Fruit fly (Drosophila melanogaster) whole organism, prepupa: ENCODE results near the gene CG14259.
A peak's percentile ranks its signal among the peaks of the same experiment; 100 is the strongest.

ENCODE experiments used
- Blimp-1 ChIP-seq: fragments of 200-800 bp; sonication (Bioruptor generic); optimal IDR thresholded peaks from 3 replicates; lab custom pipeline; 2017; ENCODE audit warnings: missing biosample characterization, missing genetic modification characterization, mild to moderate bottlenecking, moderate library complexity, missing genetic modification reagents
- CG10631 ChIP-seq: fragments of 200-800 bp; sonication (Bioruptor generic); optimal IDR thresholded peaks from 2 replicates; lab custom pipeline; 2016; ENCODE audit warnings: missing biosample characterization, missing genetic modification characterization
- CG11294 ChIP-seq: fragments of 200-800 bp; sonication (Bioruptor generic); IDR thresholded peaks from 2 replicates; pipeline ENCODE4 v1.3.6; 2022; ENCODE audit warnings: missing biosample characterization, missing genetic modification characterization
- CG11902 ChIP-seq: fragments of 200-800 bp; sonication (Bioruptor generic); optimal IDR thresholded peaks from 3 replicates; lab custom pipeline; 2016; ENCODE audit warnings: missing biosample characterization, missing genetic modification characterization
- CG15336 ChIP-seq: fragments of 200-800 bp; sonication (Bioruptor generic); IDR thresholded peaks from 2 replicates; pipeline ENCODE4 v1.3.6; 2022; ENCODE audit warnings: missing biosample characterization, missing genetic modification characterization
- CG1621 ChIP-seq: fragments of 200-800 bp; sonication (Bioruptor generic); optimal IDR thresholded peaks from 3 replicates; lab custom pipeline; 2018; ENCODE audit warnings: missing biosample characterization, mild to moderate bottlenecking, missing genetic modification characterization
- CG16779 ChIP-seq: fragments of 200-800 bp; sonication (Bioruptor generic); optimal IDR thresholded peaks from 3 replicates; lab custom pipeline; 2017; ENCODE audit warnings: missing biosample characterization, mild to moderate bottlenecking, missing genetic modification characterization
- CG3032 ChIP-seq: fragments of 200-800 bp; optimal IDR thresholded peaks from 2 replicates; lab custom pipeline; 2019; ENCODE audit warnings: missing biosample characterization, mild to moderate bottlenecking, missing genetic modification characterization, moderate library complexity
- CG31627 ChIP-seq: fragments of 200-800 bp; sonication (Bioruptor generic); optimal IDR thresholded peaks from 3 replicates; lab custom pipeline; 2016; ENCODE audit warnings: missing biosample characterization, missing genetic modification characterization
- CG32006 ChIP-seq: fragments of 200-800 bp; sonication (Bioruptor generic); optimal IDR thresholded peaks from 3 replicates; lab custom pipeline; 2017; ENCODE audit warnings: missing biosample characterization, mild to moderate bottlenecking, missing genetic modification characterization
- CG34406 ChIP-seq: fragments of 200-800 bp; sonication (Bioruptor generic); optimal IDR thresholded peaks from 3 replicates; lab custom pipeline; 2016; ENCODE audit warnings: missing biosample characterization, missing genetic modification characterization
- CG3919 ChIP-seq: fragments of 200-800 bp; sonication (Bioruptor generic); optimal IDR thresholded peaks from 3 replicates; lab custom pipeline; 2016; ENCODE audit warnings: missing biosample characterization, missing genetic modification characterization
- CG4318 ChIP-seq: fragments of 200-800 bp; sonication (Bioruptor generic); optimal IDR thresholded peaks from 3 replicates; lab custom pipeline; 2017; ENCODE audit warnings: missing biosample characterization, mild to moderate bottlenecking, missing genetic modification characterization
- CG6163 ChIP-seq: fragments of 200-800 bp; sonication (Bioruptor generic); IDR thresholded peaks from 3 replicates; pipeline ENCODE4 v1.3.6; 2022; ENCODE audit warnings: missing biosample characterization, missing genetic modification characterization
- CG6276 ChIP-seq: fragments of 200-800 bp; sonication (Bioruptor generic); optimal IDR thresholded peaks from 2 replicates; lab custom pipeline; 2017; ENCODE audit warnings: missing biosample characterization, mild to moderate bottlenecking, missing genetic modification characterization
- CG6792 ChIP-seq: fragments of 200-800 bp; sonication (Bioruptor generic); optimal IDR thresholded peaks from 3 replicates; lab custom pipeline; 2016; ENCODE audit warnings: missing biosample characterization, missing genetic modification characterization
- CG7368 ChIP-seq: fragments of 200-800 bp; sonication (Bioruptor generic); optimal IDR thresholded peaks from 3 replicates; lab custom pipeline; 2016; ENCODE audit warnings: missing biosample characterization, missing genetic modification characterization
- CG8119 ChIP-seq: fragments of 200-800 bp; sonication (Bioruptor generic); IDR thresholded peaks from 3 replicates; pipeline ENCODE4 v1.3.6; 2022; ENCODE audit warnings: missing biosample characterization, missing genetic modification characterization
- CG8319 ChIP-seq: fragments of 200-800 bp; sonication (Bioruptor generic); optimal IDR thresholded peaks from 3 replicates; lab custom pipeline; 2016; ENCODE audit warnings: missing biosample characterization, missing genetic modification characterization
- CG8632 ChIP-seq: fragments of 200-800 bp; sonication (Bioruptor generic); optimal IDR thresholded peaks from 3 replicates; lab custom pipeline; 2016; ENCODE audit warnings: missing biosample characterization, missing genetic modification characterization
- CG9139 ChIP-seq: fragments of 200-800 bp; sonication (Bioruptor generic); optimal IDR thresholded peaks from 3 replicates; lab custom pipeline; 2017; ENCODE audit warnings: missing biosample characterization, mild to moderate bottlenecking, missing genetic modification characterization
- Eip75B ChIP-seq: fragments of 200-800 bp; sonication (Bioruptor generic); optimal IDR thresholded peaks from 3 replicates; lab custom pipeline; 2016; ENCODE audit warnings: missing biosample characterization, missing genetic modification characterization
- Eip78C ChIP-seq: fragments of 200-800 bp; sonication (Bioruptor generic); peaks from one replicate; lab custom pipeline; 2016; ENCODE audit warnings: missing biosample characterization, missing genetic modification characterization
- Eip93F ChIP-seq: fragments of 200-800 bp; sonication (Bioruptor generic); optimal IDR thresholded peaks from 2 replicates; lab custom pipeline; 2016; ENCODE audit warnings: missing biosample characterization, mild to moderate bottlenecking, missing genetic modification characterization
- Ets21C ChIP-seq: fragments of 200-800 bp; sonication (Bioruptor generic); optimal IDR thresholded peaks from 3 replicates; lab custom pipeline; 2016; ENCODE audit warnings: missing biosample characterization, missing genetic modification characterization
- Ets96B ChIP-seq: fragments of 200-800 bp; optimal IDR thresholded peaks from 2 replicates; lab custom pipeline; 2019; ENCODE audit warnings: missing biosample characterization, mild to moderate bottlenecking, missing genetic modification characterization, moderate library complexity
- Gug ChIP-seq: fragments of 200-800 bp; sonication (Bioruptor generic); IDR thresholded peaks from 2 replicates; pipeline ENCODE4 v1.3.6; 2022; ENCODE audit warnings: missing biosample characterization, missing genetic modification characterization
- Hr38 ChIP-seq: sonication (Bioruptor generic); optimal IDR thresholded peaks from 2 replicates; lab custom pipeline; 2016; ENCODE audit warnings: missing biosample characterization, missing genetic modification characterization
- Hr4 ChIP-seq: fragments of 200-800 bp; sonication (Bioruptor generic); optimal IDR thresholded peaks from 3 replicates; lab custom pipeline; 2016; ENCODE audit warnings: missing biosample characterization, missing genetic modification characterization
- Lpt ChIP-seq: fragments of 200-800 bp; sonication (Bioruptor generic); optimal IDR thresholded peaks from 3 replicates; lab custom pipeline; 2016; ENCODE audit warnings: missing biosample characterization, missing genetic modification characterization
- Met ChIP-seq: fragments of 200-800 bp; sonication (Bioruptor generic); optimal IDR thresholded peaks from 3 replicates; lab custom pipeline; 2016; ENCODE audit warnings: missing biosample characterization, missing genetic modification characterization
- OdsH ChIP-seq: fragments of 200-800 bp; sonication (Bioruptor generic); optimal IDR thresholded peaks from 3 replicates; lab custom pipeline; 2016; ENCODE audit warnings: missing biosample characterization, missing genetic modification characterization
- Smox ChIP-seq: fragments of 200-800 bp; sonication (Bioruptor generic); optimal IDR thresholded peaks from 3 replicates; lab custom pipeline; 2016; ENCODE audit warnings: missing biosample characterization, missing genetic modification characterization
- Sox14 ChIP-seq: fragments of 200-800 bp; sonication (Bioruptor generic); optimal IDR thresholded peaks from 3 replicates; lab custom pipeline; 2016; ENCODE audit warnings: missing biosample characterization, missing genetic modification characterization
- Sox15 ChIP-seq: fragments of 200-800 bp; sonication (Bioruptor generic); optimal IDR thresholded peaks from 3 replicates; lab custom pipeline; 2016; ENCODE audit warnings: missing biosample characterization, missing genetic modification characterization
- achi ChIP-seq: fragments of 200-800 bp; sonication (Bioruptor generic); optimal IDR thresholded peaks from 3 replicates; lab custom pipeline; 2016; ENCODE audit warnings: missing biosample characterization, missing genetic modification characterization
- acj6 ChIP-seq: fragments of 200-800 bp; sonication (Bioruptor generic); optimal IDR thresholded peaks from 3 replicates; lab custom pipeline; 2016; ENCODE audit warnings: missing biosample characterization, missing genetic modification characterization
- cyc ChIP-seq: fragments of 200-800 bp; sonication (Bioruptor generic); optimal IDR thresholded peaks from 3 replicates; lab custom pipeline; 2016; ENCODE audit warnings: missing biosample characterization, missing genetic modification characterization
- dsx ChIP-seq: fragments of 200-800 bp; optimal IDR thresholded peaks from 3 replicates; lab custom pipeline; 2019; ENCODE audit warnings: missing biosample characterization, mild to moderate bottlenecking, missing genetic modification characterization, moderate library complexity; ENCODE audit not compliant: poor library complexity, severe bottlenecking
- eg ChIP-seq: fragments of 200-800 bp; sonication (Bioruptor generic); IDR thresholded peaks from 3 replicates; pipeline ENCODE4 v1.3.6; 2022; ENCODE audit warnings: missing biosample characterization, missing genetic modification characterization
- esn ChIP-seq: fragments of 200-800 bp; sonication (Bioruptor generic); optimal IDR thresholded peaks from 2 replicates; lab custom pipeline; 2016; ENCODE audit warnings: missing biosample characterization, mild to moderate bottlenecking, missing genetic modification characterization, moderate library complexity
- fd59A ChIP-seq: fragments of 200-800 bp; sonication (Bioruptor generic); optimal IDR thresholded peaks from 2 replicates; lab custom pipeline; 2017; ENCODE audit warnings: missing biosample characterization, mild to moderate bottlenecking, missing genetic modification characterization, missing genetic modification reagents
- fd85E ChIP-seq: fragments of 200-800 bp; sonication (Bioruptor generic); optimal IDR thresholded peaks from 3 replicates; lab custom pipeline; 2016; ENCODE audit warnings: missing biosample characterization, missing genetic modification characterization
- fkh ChIP-seq: fragments of 200-800 bp; sonication (Bioruptor generic); optimal IDR thresholded peaks from 3 replicates; lab custom pipeline; 2017; ENCODE audit warnings: missing biosample characterization, mild to moderate bottlenecking, missing genetic modification characterization, moderate library complexity
- lz ChIP-seq: fragments of 200-800 bp; sonication (Bioruptor generic); optimal IDR thresholded peaks from 3 replicates; lab custom pipeline; 2016; ENCODE audit warnings: missing biosample characterization, missing genetic modification characterization
- net ChIP-seq: fragments of 200-800 bp; sonication (Bioruptor generic); optimal IDR thresholded peaks from 3 replicates; lab custom pipeline; 2016; ENCODE audit warnings: missing biosample characterization, missing genetic modification characterization
- salr ChIP-seq, 2 experiments: fragments of 200-800 bp; sonication (Bioruptor generic); optimal IDR thresholded peaks; 3 replicates each; lab custom pipeline; 2016 to 2018; ENCODE audit warnings: missing biosample characterization in 2 of 2, missing genetic modification characterization in 2 of 2, mild to moderate bottlenecking in 1 of 2
- ss ChIP-seq, 2 experiments: fragments of 200-800 bp; sonication (Bioruptor generic); optimal IDR thresholded peaks; 2 replicates in 1 of 2; 3 replicates in 1 of 2; lab custom pipeline; 2017 to 2018; ENCODE audit warnings: mild to moderate bottlenecking in 2 of 2, missing biosample characterization in 2 of 2, missing genetic modification characterization in 2 of 2, moderate library complexity in 1 of 2
- svp ChIP-seq: fragments of 200-800 bp; sonication (Bioruptor generic); peaks from one replicate; lab custom pipeline; 2016; ENCODE audit warnings: missing biosample characterization, missing genetic modification characterization
- topi ChIP-seq: fragments of 200-800 bp; sonication (Bioruptor generic); optimal IDR thresholded peaks from 3 replicates; lab custom pipeline; 2016; ENCODE audit warnings: missing biosample characterization, missing genetic modification characterization

Gene CG14259

DNA sequence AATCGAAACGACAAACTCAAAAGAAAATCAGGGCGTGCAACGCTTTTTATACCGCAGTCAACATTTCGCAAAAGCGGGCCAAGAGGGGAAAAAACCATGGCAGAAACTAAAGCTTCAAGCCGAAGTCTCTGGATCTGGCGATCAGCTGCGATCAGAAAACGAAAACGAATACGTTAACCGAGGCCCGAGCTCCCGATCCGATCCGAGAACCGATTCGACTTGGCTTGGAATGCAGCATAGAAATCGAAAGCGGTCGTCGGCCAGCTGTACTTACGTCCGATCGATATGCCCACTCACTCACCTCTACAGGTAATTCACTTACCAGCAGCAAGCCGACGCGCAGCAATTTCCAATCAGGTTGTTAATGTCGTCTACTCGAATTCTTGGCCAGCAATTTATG is 3.2 kb upstream of the CG14259 start, which contains the start of gene Cpr97Eb:
Cpr97Eb (minus strand) TSS at position 25 of the 400 bp plus-strand sequence.
- TF ChIP-seq net (no peak), Sox15 (GFP tag; lab: Kevin White, UChicago) (no peak), Eip78C (GFP tag; lab: Kevin White, UChicago) (peak; percentile 18), Blimp-1 (GFP tag; lab: Kevin White, UChicago) (peak; percentile 84), CG8119 (no peak), Met (no peak), fkh (GFP tag; lab: Kevin White, UChicago) (no peak), CG1621 (tag; lab: Kevin White, UChicago) (no peak), CG4318 (GFP tag; lab: Kevin White, UChicago) (no peak), CG8319 (no peak), CG3919 (GFP tag; lab: Kevin White, UChicago) (no peak), CG16779 (no peak), salr (GFP tag; optimal IDR thresholded peaks at IDR 0.05; lab: Kevin White, UChicago) (no peak), dsx (GFP tag; lab: Kevin White, UChicago) (no peak), CG15336 (GFP tag; lab: Robert Waterston, UW) (no peak), Ets96B (tag; lab: Kevin White, UChicago) (no peak), svp (GFP tag; lab: Kevin White, UChicago) (no peak), CG7368 (no peak), Lpt (peak; percentile 25), fd85E (GFP tag; lab: Kevin White, UChicago) (no peak), Hr4 (no peak), eg (GFP tag; lab: Robert Waterston, UW) (0 out of 3 replicates have a peak, but pooled peaks have one; percentile 21), Eip75B (GFP tag; lab: Kevin White, UChicago) (peak; percentile 42), CG11902 (no peak), Gug (GFP tag; lab: Robert Waterston, UW) (no peak), Smox (no peak), CG3032 (tag; lab: Kevin White, UChicago) (no peak), CG10631 (GFP tag; lab: Kevin White, UChicago) (no peak), CG9139 (GFP tag; lab: Kevin White, UChicago) (no peak), CG6163 (GFP tag; lab: Robert Waterston, UW) (peak; percentile 54; the same call in 2 of the 3 replicates), ss (GFP tag; optimal IDR thresholded peaks at IDR 0.05; lab: Kevin White, UChicago) (peak in 1 of 2 experiments; percentile 43), CG11294 (GFP tag; lab: Robert Waterston, UW) (no peak), Hr38 (GFP tag; lab: Kevin White, UChicago) (no peak), CG31627 (GFP tag; lab: Kevin White, UChicago) (no peak), Sox14 (GFP tag; lab: Kevin White, UChicago) (no peak), topi (GFP tag; lab: Kevin White, UChicago) (no peak), CG32006 (GFP tag; lab: Kevin White, UChicago) (no peak), Ets21C (no peak), Eip93F (GFP tag; lab: Kevin White, UChicago) (no peak), cyc (GFP tag; lab: Kevin White, UChicago) (no peak), CG34406 (GFP tag; lab: Kevin White, UChicago) (no peak), CG8632 (GFP tag; lab: Kevin White, UChicago) (no peak), acj6 (GFP tag; lab: Kevin White, UChicago) (no peak)

DNA sequence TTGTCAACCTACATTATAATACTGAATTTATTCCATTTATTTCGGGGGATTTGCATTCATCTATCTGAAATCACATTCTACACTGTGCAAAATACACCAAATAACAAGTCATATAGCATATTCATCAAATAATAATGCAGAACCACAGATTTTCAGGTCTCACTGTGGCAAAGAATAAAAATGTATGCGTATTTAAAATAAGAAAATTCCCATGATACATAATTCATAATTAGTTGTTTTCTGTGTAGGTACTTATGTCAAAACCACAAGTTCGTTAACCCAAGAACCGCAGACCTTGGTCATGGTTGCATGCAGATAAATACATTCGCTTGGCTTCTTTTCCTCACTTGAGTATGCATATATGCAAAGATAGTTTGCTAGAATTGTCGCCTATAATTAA is 2.1 kb upstream of the CG14259 start:
- no peak for TF ChIP-seq CG8319
- peak; percentile 30 for TF ChIP-seq topi (GFP tag; lab: Kevin White, UChicago)
- peak; percentile 31 for TF ChIP-seq Met
- peak; percentile 22; the same call in 1 of the 2 replicates for TF ChIP-seq CG15336 (GFP tag; lab: Robert Waterston, UW)
- TF ChIP-seq CG11294 (GFP tag; lab: Robert Waterston, UW) = no peak
- peak; percentile 44 for TF ChIP-seq CG32006 (GFP tag; lab: Kevin White, UChicago)
- no peak for TF ChIP-seq CG16779
- TF ChIP-seq lz (GFP tag; lab: Kevin White, UChicago) = peak; percentile 1
- peak; percentile 39 for TF ChIP-seq acj6 (GFP tag; lab: Kevin White, UChicago)
- TF ChIP-seq Ets21C = peak; percentile 5
- no peak for TF ChIP-seq salr (GFP tag; optimal IDR thresholded peaks at IDR 0.05; lab: Kevin White, UChicago)
- TF ChIP-seq CG6792 (GFP tag; lab: Kevin White, UChicago) = peak; percentile 33
- peak; percentile 20 for TF ChIP-seq dsx (GFP tag; lab: Kevin White, UChicago)
- no peak for TF ChIP-seq CG6276 (GFP tag; lab: Kevin White, UChicago)
- peak; percentile 3 for TF ChIP-seq fd59A (GFP tag; lab: Kevin White, UChicago)
- peak; percentile 43 for TF ChIP-seq OdsH
- peak; percentile 29; the same call in 1 of the 3 replicates for TF ChIP-seq CG8119
- peak; percentile 52 for TF ChIP-seq CG3919 (GFP tag; lab: Kevin White, UChicago)
- peak; percentile 79 for TF ChIP-seq CG6163 (GFP tag; lab: Robert Waterston, UW)
- no peak for TF ChIP-seq esn (GFP tag; lab: Kevin White, UChicago)
- TF ChIP-seq Lpt = no peak
- peak; percentile 62 for TF ChIP-seq Eip78C (GFP tag; lab: Kevin White, UChicago)
- TF ChIP-seq achi (GFP tag; lab: Kevin White, UChicago) = peak; percentile 36
